Fruit fly (Drosophila melanogaster): ENCODE measurements around the gene cal1.

cal1 gene

dm6 chr3R:17067721-17068120 is 20.4 kb upstream of the cal1 start (continued):
- TF ChIP-seq rib (GFP tag; IDR thresholded peaks at IDR 0.05), result no peak
- no peak for TF ChIP-seq sna (GFP tag; IDR thresholded peaks at IDR 0.05; ENCODE audit: partially characterized antibody)
- TF ChIP-seq CG4404 (GFP tag; IDR thresholded peaks at IDR 0.05), result no peak
- no peak for TF ChIP-seq CG16815 (GFP tag; optimal IDR thresholded peaks at IDR 0.05)
- TF ChIP-seq CG13424 (tag; optimal IDR thresholded peaks at IDR 0.05), result no peak
- peak; percentile 79 for TF ChIP-seq sd (tag; optimal IDR thresholded peaks at IDR 0.05)
- TF ChIP-seq abd-A (tag; optimal IDR thresholded peaks at IDR 0.05), result no peak
- no peak for TF ChIP-seq Blimp-1 (GFP tag; optimal IDR thresholded peaks at IDR 0.05)
- no peak for TF ChIP-seq CTCF (GFP tag; optimal IDR thresholded peaks at IDR 0.05)
- peak; percentile 69 for TF ChIP-seq CG13894 (tag; optimal IDR thresholded peaks at IDR 0.05)
- TF ChIP-seq Dll (GFP tag; IDR thresholded peaks at IDR 0.05; ENCODE audit: partially characterized antibody), result no peak
- TF ChIP-seq CG12071 (GFP tag; optimal IDR thresholded peaks at IDR 0.05), result no peak
- TF ChIP-seq Rx (GFP tag; IDR thresholded peaks at IDR 0.05), result no peak
- no peak for TF ChIP-seq lbe (GFP tag; optimal IDR thresholded peaks at IDR 0.05)
- no peak for TF ChIP-seq Gug (GFP tag; IDR thresholded peaks at IDR 0.05)
- TF ChIP-seq CG15479 (GFP tag; optimal IDR thresholded peaks at IDR 0.05), result no peak
- no peak for TF ChIP-seq Hmr (GFP tag; optimal IDR thresholded peaks at IDR 0.05)

DNA sequence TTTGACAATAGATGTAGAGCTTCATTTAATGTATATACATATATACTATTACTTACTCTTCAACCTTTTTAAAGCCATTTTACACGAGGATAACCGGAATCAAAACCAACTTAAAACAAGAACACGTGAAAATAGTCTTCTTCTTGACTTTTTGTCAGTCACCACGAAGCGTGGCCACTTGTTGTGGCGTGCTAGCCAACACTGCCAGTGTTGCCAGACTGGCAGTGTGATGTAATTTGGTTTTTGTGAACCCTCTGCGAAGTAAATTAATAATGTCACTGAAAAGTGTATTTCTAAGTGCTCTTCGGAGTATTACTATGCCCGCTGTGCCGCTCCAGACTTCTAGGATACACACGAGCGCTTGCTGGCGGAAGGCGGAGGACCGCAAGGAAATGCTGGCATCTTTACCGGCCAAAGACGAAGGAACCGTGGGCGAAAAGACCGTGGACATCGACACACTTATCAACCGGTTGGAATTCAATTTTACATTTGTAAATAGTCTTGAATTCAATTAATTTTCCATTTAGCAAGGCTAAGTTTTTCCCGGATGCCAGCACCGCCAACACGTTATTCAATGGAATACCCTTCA is 15.5 kb upstream of the cal1 start, which contains the start of the genes Ns1 and mRpS11:
TSS of gene Ns1 (minus strand) at position 150 of the 589 bp plus-strand sequence.
TSS of gene mRpS11 (plus strand) at position 207 of the 589 bp plus-strand sequence.
- 0 out of 2 replicates have a peak, but pooled peaks have one; percentile 27 for TF ChIP-seq sisA (GFP tag; IDR thresholded peaks at IDR 0.05)
- peak; percentile 26 for TF ChIP-seq CG30020 (tag; optimal IDR thresholded peaks at IDR 0.05)
- peak; percentile 3 for TF ChIP-seq CG4854 (GFP tag; optimal IDR thresholded peaks at IDR 0.05)
- no peak for TF ChIP-seq jing (GFP tag; optimal IDR thresholded peaks at IDR 0.05)
- TF ChIP-seq CG4707 (GFP tag; optimal IDR thresholded peaks at IDR 0.05), result no peak
- TF ChIP-seq CG14710 (tag; optimal IDR thresholded peaks at IDR 0.05), result peak; percentile 62
- TF ChIP-seq CG8281 (tag; optimal IDR thresholded peaks at IDR 0.05), result no peak
- TF ChIP-seq zen2 (GFP tag; IDR thresholded peaks at IDR 0.05; ENCODE audit: partially characterized antibody), result no peak
- TF ChIP-seq Stat92E (GFP tag; optimal IDR thresholded peaks at IDR 0.05), result peak in 1 of 3 experiments; percentile 27
- peak; percentile 58 for TF ChIP-seq slbo (GFP tag; IDR thresholded peaks at IDR 0.05)
- TF ChIP-seq stwl (tag; optimal IDR thresholded peaks at IDR 0.05), result peak; percentile 83
- no peak for TF ChIP-seq az2 (GFP tag; optimal IDR thresholded peaks at IDR 0.05)
- TF ChIP-seq CG14860 (GFP tag; IDR thresholded peaks at IDR 0.05; ENCODE audit: partially characterized antibody), result no peak
- TF ChIP-seq sna (GFP tag; IDR thresholded peaks at IDR 0.05; ENCODE audit: partially characterized antibody), result 0 out of 2 replicates have a peak, but pooled peaks have one; percentile 17
- peak; percentile 85 for TF ChIP-seq cwo (GFP tag; optimal IDR thresholded peaks at IDR 0.05)
- peak; percentile 3 for TF ChIP-seq disco-r (GFP tag; optimal IDR thresholded peaks at IDR 0.05)
- TF ChIP-seq CG5180 (GFP tag; optimal IDR thresholded peaks at IDR 0.05), result no peak
- peak; percentile 96 for TF ChIP-seq CG4617 (GFP tag; optimal IDR thresholded peaks at IDR 0.05; ENCODE audit: borderline replicate concordance)
- no peak for TF ChIP-seq CG18011 (GFP tag; optimal IDR thresholded peaks at IDR 0.05)
- TF ChIP-seq otp (GFP tag; IDR thresholded peaks at IDR 0.05), result peak; percentile 15; the same call in 1 of the 3 replicates
- TF ChIP-seq Dad (GFP tag; optimal IDR thresholded peaks at IDR 0.05), result peak; percentile 70
- TF ChIP-seq CG8290 (GFP tag; optimal IDR thresholded peaks at IDR 0.05), result no peak
- peak in 1 of 2 experiments; percentile 72 for TF ChIP-seq CG8290 (tag; optimal IDR thresholded peaks at IDR 0.05)
- peak; percentile 1 for TF ChIP-seq CG11398 (GFP tag; optimal IDR thresholded peaks at IDR 0.05)
- peak; percentile 4 for TF ChIP-seq CG4328 (GFP tag; optimal IDR thresholded peaks at IDR 0.05)
- peak; percentile 58 for TF ChIP-seq NfI (GFP tag; optimal IDR thresholded peaks at IDR 0.05)
- peak; percentile 23 for TF ChIP-seq pum (GFP tag; optimal IDR thresholded peaks at IDR 0.05)
- peak; percentile 55 for TF ChIP-seq CG7786 (GFP tag; optimal IDR thresholded peaks at IDR 0.05)
- peak; percentile 4 for TF ChIP-seq CG1602 (GFP tag; optimal IDR thresholded peaks at IDR 0.05)
- peak; percentile 14 for TF ChIP-seq bcd (GFP tag; optimal IDR thresholded peaks at IDR 0.05)
- peak; percentile 31 for TF ChIP-seq CG17186 (GFP tag; optimal IDR thresholded peaks at IDR 0.05)
- peak; percentile 95 for TF ChIP-seq scrt (GFP tag; optimal IDR thresholded peaks at IDR 0.05)

Data from whole organism, embryonic.